Fruit fly (Drosophila melanogaster): ENCODE measurements around the gene Nmdar1.

Gene Nmdar1

dm6 chr3R:5517876-5518211, 5.3 kb downstream of the Nmdar1 start:
- TF ChIP-seq CG33017 (tag; optimal IDR thresholded peaks at IDR 0.05) (no peak), Hr96 (GFP tag; optimal IDR thresholded peaks at IDR 0.05) (no peak), CG5204 (GFP tag; optimal IDR thresholded peaks at IDR 0.05) (no peak), kay (GFP tag; ENCODE audit: borderline replicate concordance) (no peak), Mnt (GFP tag; optimal IDR thresholded peaks at IDR 0.05) (no peak), ovo (GFP tag; optimal IDR thresholded peaks at IDR 0.05) (no peak), tj (GFP tag; optimal IDR thresholded peaks at IDR 0.05) (no peak), Crg-1 (GFP tag; optimal IDR thresholded peaks at IDR 0.05) (no peak), toe (GFP tag; optimal IDR thresholded peaks at IDR 0.05) (no peak), pad (GFP tag; optimal IDR thresholded peaks at IDR 0.05) (no peak)

- TF ChIP-seq toe (GFP tag; optimal IDR thresholded peaks at IDR 0.05) (no peak), bab1 (GFP tag; optimal IDR thresholded peaks at IDR 0.05) (peak; percentile 37), CG7045 (GFP tag; optimal IDR thresholded peaks at IDR 0.05) (peak; percentile 47), cic (GFP tag; optimal IDR thresholded peaks at IDR 0.05) (peak; percentile 83), kay (GFP tag; ENCODE audit: borderline replicate concordance) (peak; percentile 69), CG12768 (GFP tag; optimal IDR thresholded peaks at IDR 0.05) (peak; percentile 63), pad (GFP tag; optimal IDR thresholded peaks at IDR 0.05) (peak; percentile 23), Mnt (GFP tag; optimal IDR thresholded peaks at IDR 0.05) (peak; percentile 76), ovo (GFP tag; optimal IDR thresholded peaks at IDR 0.05) (peak; percentile 95), cnc (optimal IDR thresholded peaks at IDR 0.05) (peak; percentile 68 to 77), CG11617 (GFP tag; optimal IDR thresholded peaks at IDR 0.05) (peak; percentile 31), CG14711 (tag; optimal IDR thresholded peaks at IDR 0.05) (no peak), CG5204 (GFP tag; optimal IDR thresholded peaks at IDR 0.05) (no peak), tj (GFP tag; optimal IDR thresholded peaks at IDR 0.05) (peak; percentile 68), CG7101 (tag; optimal IDR thresholded peaks at IDR 0.05) (no peak), CG33017 (tag; optimal IDR thresholded peaks at IDR 0.05) (no peak), Clk (GFP tag; optimal IDR thresholded peaks at IDR 0.05) (no peak), Hr96 (GFP tag; optimal IDR thresholded peaks at IDR 0.05) (no peak), CG1620 (GFP tag; optimal IDR thresholded peaks at IDR 0.05) (no peak), Crg-1 (GFP tag; optimal IDR thresholded peaks at IDR 0.05) (peak; percentile 14)
Observed at dm6 chr3R:5517002-5517875, 5.9 kb downstream of the Nmdar1 start, which contains the start of gene Itpr. Gene Itpr, plus strand, starts transcription at chr3R:5517117.

dm6 chr3R:5516582-5517001, 6.5 kb downstream of the Nmdar1 start:
- no peak for TF ChIP-seq CG11617 (GFP tag; optimal IDR thresholded peaks at IDR 0.05)
- no peak for TF ChIP-seq cic (GFP tag; optimal IDR thresholded peaks at IDR 0.05)
- TF ChIP-seq CG7101 (tag; optimal IDR thresholded peaks at IDR 0.05) = no peak
- no peak for TF ChIP-seq Hr96 (GFP tag; optimal IDR thresholded peaks at IDR 0.05)
- no peak for TF ChIP-seq Clk (GFP tag; optimal IDR thresholded peaks at IDR 0.05)
- no peak for TF ChIP-seq ovo (GFP tag; optimal IDR thresholded peaks at IDR 0.05)

dm6 chr3R:5514759-5515158, 8.4 kb downstream of the Nmdar1 start:
- TF ChIP-seq CG11617 (GFP tag; optimal IDR thresholded peaks at IDR 0.05) = no peak
- no peak for TF ChIP-seq cic (GFP tag; optimal IDR thresholded peaks at IDR 0.05)
- TF ChIP-seq cnc (optimal IDR thresholded peaks at IDR 0.05) = no peak
- no peak for TF ChIP-seq CG14711 (tag; optimal IDR thresholded peaks at IDR 0.05)
- TF ChIP-seq pad (GFP tag; optimal IDR thresholded peaks at IDR 0.05) = no peak
- no peak for TF ChIP-seq CG7101 (tag; optimal IDR thresholded peaks at IDR 0.05)
- no peak for TF ChIP-seq Crg-1 (GFP tag; optimal IDR thresholded peaks at IDR 0.05)
- TF ChIP-seq CG1620 (GFP tag; optimal IDR thresholded peaks at IDR 0.05) = no peak
- no peak for TF ChIP-seq ovo (GFP tag; optimal IDR thresholded peaks at IDR 0.05)
- TF ChIP-seq toe (GFP tag; optimal IDR thresholded peaks at IDR 0.05) = no peak

dm6 chr3R:5503789-5504387, 19.2 kb downstream of the Nmdar1 start:
- TF ChIP-seq cic (GFP tag; optimal IDR thresholded peaks at IDR 0.05) (peak; percentile 53), CG12768 (GFP tag; optimal IDR thresholded peaks at IDR 0.05) (peak; percentile 6), Crg-1 (GFP tag; optimal IDR thresholded peaks at IDR 0.05) (no peak)

- TF ChIP-seq toe (GFP tag; optimal IDR thresholded peaks at IDR 0.05) = no peak
Observed at dm6 chr3R:5502646-5503045, 20.5 kb downstream of the Nmdar1 start, which contains the start of gene NKCC. Gene NKCC, minus strand, starts transcription at chr3R:5502702.

- no peak for TF ChIP-seq CG5204 (GFP tag; optimal IDR thresholded peaks at IDR 0.05)
- TF ChIP-seq CG14711 (tag; optimal IDR thresholded peaks at IDR 0.05) = no peak
- TF ChIP-seq kay (GFP tag; ENCODE audit: borderline replicate concordance) = no peak
- no peak for TF ChIP-seq Hr96 (GFP tag; optimal IDR thresholded peaks at IDR 0.05)
- TF ChIP-seq CG11617 (GFP tag; optimal IDR thresholded peaks at IDR 0.05) = no peak
- no peak for TF ChIP-seq toe (GFP tag; optimal IDR thresholded peaks at IDR 0.05)
- no peak for TF ChIP-seq CG7101 (tag; optimal IDR thresholded peaks at IDR 0.05)
- TF ChIP-seq Crg-1 (GFP tag; optimal IDR thresholded peaks at IDR 0.05) = no peak
- no peak for TF ChIP-seq cic (GFP tag; optimal IDR thresholded peaks at IDR 0.05)
- no peak for TF ChIP-seq CG33017 (tag; optimal IDR thresholded peaks at IDR 0.05)
- TF ChIP-seq pad (GFP tag; optimal IDR thresholded peaks at IDR 0.05) = no peak
Observed at dm6 chr3R:5497600-5497999, 25.5 kb downstream of the Nmdar1 start.

All from whole organism, adult.